Worm (Caenorhabditis elegans) whole organism, young adult: ENCODE results near the gene nlp-41.

Source experiments
- F33H1.4 ChIP-seq: fragments of 200-800 bp; sonication (Bioruptor generic); IDR thresholded peaks from 2 replicates; pipeline ENCODE4 v1.3.6; 2022; ENCODE audit warnings: missing genetic modification reagents, missing genetic modification characterization, missing compliant biosample characterization
- aptf-3 ChIP-seq: fragments of 200-800 bp; sonication (Bioruptor generic); IDR thresholded peaks from 2 replicates; pipeline ENCODE4 v1.3.6; 2022; ENCODE audit warnings: missing genetic modification characterization, missing compliant biosample characterization
- pha-4 ChIP-seq: fragments of 150-350 bp; sonication (generic microtip); optimal IDR thresholded peaks from 2 replicates; lab custom pipeline; 2014; ENCODE audit warnings: missing biosample characterization, missing genetic modification reagents, missing genetic modification characterization
- snpc-4 ChIP-seq, 5 experiments: fragments of 150-350 bp in 1 of 5; sonication (generic microtip) in 4 of 5; optimal IDR thresholded peaks; 2 replicates each; lab custom pipeline; 2014 to 2018; ENCODE audit warnings: missing genetic modification characterization in 5 of 5, missing biosample characterization in 3 of 5, antibody characterized with exemption in 2 of 5, mild to moderate bottlenecking in 2 of 5, missing compliant biosample characterization in 2 of 5, missing genotype in 2 of 5, moderate library complexity in 2 of 5, missing genetic modification reagents in 1 of 5
- somi-1 ChIP-seq: fragments of 200-800 bp; sonication (Bioruptor generic); optimal IDR thresholded peaks from 2 replicates; lab custom pipeline; 2018; ENCODE audit warnings: mild to moderate bottlenecking, missing genetic modification characterization, missing compliant biosample characterization
- tlf-1 ChIP-seq: fragments of 200-800 bp; sonication (Bioruptor generic); optimal IDR thresholded peaks from 2 replicates; lab custom pipeline; 2018; ENCODE audit warnings: mild to moderate bottlenecking, missing genetic modification characterization, missing compliant biosample characterization
- ztf-18 ChIP-seq: sonication (generic microtip); optimal IDR thresholded peaks from 2 replicates; lab custom pipeline; 2016; ENCODE audit warnings: missing genotype, mild to moderate bottlenecking, missing genetic modification characterization, missing compliant biosample characterization
- ztf-22 ChIP-seq: fragments of 200-800 bp; sonication (Bioruptor generic); optimal IDR thresholded peaks from 2 replicates; lab custom pipeline; 2018; ENCODE audit warnings: mild to moderate bottlenecking, missing genetic modification characterization, moderate library complexity, missing compliant biosample characterization
- ztf-28 ChIP-seq: fragments of 200-800 bp; sonication (Bioruptor generic); IDR thresholded peaks from 2 replicates; pipeline ENCODE4 v1.3.6; 2022; ENCODE audit warnings: missing genetic modification reagents, missing genetic modification characterization, missing compliant biosample characterization

- no peak for TF ChIP-seq F33H1.4 (GFP tag; lab: Robert Waterston, UW)
- no peak for TF ChIP-seq tlf-1
- TF ChIP-seq snpc-4 (GFP tag; optimal IDR thresholded peaks at IDR 0.05; lab: Kevin White, UChicago) = no peak
- no peak for TF ChIP-seq snpc-4 (tag; optimal IDR thresholded peaks at IDR 0.05; lab: Kevin White, UChicago)
- no peak for TF ChIP-seq ztf-18
- TF ChIP-seq aptf-3 = no peak
- no peak for TF ChIP-seq ztf-22 (GFP tag; lab: Kevin White, UChicago)
- no peak for TF ChIP-seq ztf-28
- TF ChIP-seq somi-1 (GFP tag; lab: Kevin White, UChicago) = no peak
- TF ChIP-seq pha-4 = no peak
Observed at ce11 chrII:14570541-14571160, 19.9 kb downstream of the nlp-41 start.
